Worm (Caenorhabditis elegans) whole organism, early embryonic: ENCODE data around the gene Y45F10C.6.
"Not testable (repeated sequence)": the region's sequence is repeated elsewhere in the genome, so short reads cannot be mapped to it uniquely, and the experiment has no call there.

ENCODE experiments used
- B0310.2 ChIP-seq: sonication (generic microtip); optimal IDR thresholded peaks from 2 replicates; lab custom pipeline; 2016; ENCODE audit warnings: mild to moderate bottlenecking, missing genetic modification characterization, missing compliant biosample characterization
- ama-1 ChIP-seq: fragments of 150-350 bp; optimal IDR thresholded peaks from 2 replicates; lab custom pipeline; 2014
- sea-1 ChIP-seq: fragments of 200-800 bp; sonication (Bioruptor generic); conservative IDR thresholded peaks from 2 replicates; pipeline ENCODE4 v1.3.6; 2022; ENCODE audit warnings: missing genetic modification characterization, missing compliant biosample characterization
- tbx-37 ChIP-seq: fragments of 200-800 bp; sonication (Bioruptor generic); conservative IDR thresholded peaks from 2 replicates; pipeline ENCODE4 v1.3.6; 2022; ENCODE audit warnings: missing genetic modification reagents, missing genetic modification characterization, missing compliant biosample characterization
- tra-4 ChIP-seq: sonication (generic microtip); optimal IDR thresholded peaks from 2 replicates; lab custom pipeline; 2017; ENCODE audit warnings: missing genetic modification characterization, missing compliant biosample characterization

DNA sequence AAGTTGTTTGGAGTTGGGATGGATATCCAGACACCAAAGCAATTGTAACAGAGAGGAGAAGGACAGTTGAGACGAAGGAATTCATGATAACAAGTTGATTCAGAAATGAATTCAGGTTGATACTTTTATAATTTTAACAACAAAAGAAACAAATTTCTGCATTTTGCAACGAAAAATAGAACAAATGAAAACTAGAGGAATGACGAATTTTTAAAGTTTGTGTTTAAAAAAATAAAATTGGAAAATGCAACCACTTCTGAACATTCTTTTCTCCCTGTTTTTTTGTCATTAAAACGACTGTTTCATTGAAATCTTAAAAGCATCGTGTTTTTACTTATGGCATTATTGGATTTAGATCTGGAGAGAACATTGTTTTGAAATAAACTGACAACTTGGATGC lies 712 bp upstream of the Y45F10C.6 start, which contains the start of gene C08F11.12:
- TF ChIP-seq tbx-37 (GFP tag; lab: Robert Waterston, UW); B0310.2 (tag; lab: Kevin White, UChicago); ama-1 (lab: Kevin White, UChicago); tra-4 (tag; lab: Kevin White, UChicago); sea-1: not testable (repeated sequence)
